Worm (Caenorhabditis elegans) whole organism, midembryonic: Measurements from ENCODE around the gene sna-2.

Source experiments
- T22C8.4 ChIP-seq: fragments of 200-800 bp; sonication (Bioruptor generic); IDR thresholded peaks from 2 replicates; pipeline ENCODE4 v1.3.6; 2022; ENCODE audit warnings: missing genetic modification characterization, missing compliant biosample characterization
- cog-1 ChIP-seq: sonication (generic microtip); optimal IDR thresholded peaks from 2 replicates; lab custom pipeline; 2016; ENCODE audit warnings: missing genetic modification characterization, missing compliant biosample characterization
- flt-1 ChIP-seq: fragments of 200-800 bp; sonication (Bioruptor generic); IDR thresholded peaks from 2 replicates; pipeline ENCODE4 v1.3.6; 2022; ENCODE audit warnings: missing genetic modification characterization, missing compliant biosample characterization
- klf-2 ChIP-seq: fragments of 200-800 bp; sonication (Bioruptor generic); conservative IDR thresholded peaks from 2 replicates; pipeline ENCODE4 v1.3.6; 2022; ENCODE audit warnings: missing genetic modification reagents, missing genetic modification characterization, missing compliant biosample characterization
- med-1 ChIP-seq: sonication (generic microtip); optimal IDR thresholded peaks from 2 replicates; lab custom pipeline; 2017; ENCODE audit warnings: missing genetic modification characterization, mild to moderate bottlenecking, missing compliant biosample characterization, antibody characterized with exemption, missing genetic modification reagents; ENCODE audit not compliant: insufficient read depth
- ref-1 ChIP-seq: fragments of 200-800 bp; sonication (Bioruptor generic); conservative IDR thresholded peaks from 2 replicates; pipeline ENCODE4 v1.3.6; 2022; ENCODE audit warnings: missing genetic modification reagents, missing genetic modification characterization, missing compliant biosample characterization
- ztf-23 ChIP-seq: fragments of 200-800 bp; sonication (Bioruptor generic); IDR thresholded peaks from 2 replicates; pipeline ENCODE4 v1.3.6; 2022; ENCODE audit warnings: missing genetic modification reagents, missing genetic modification characterization, missing compliant biosample characterization
- ztf-29 ChIP-seq: fragments of 200-800 bp; sonication (Bioruptor generic); IDR thresholded peaks from 2 replicates; pipeline ENCODE4 v1.3.6; 2022; ENCODE audit warnings: missing genetic modification reagents, missing genetic modification characterization, missing compliant biosample characterization

DNA sequence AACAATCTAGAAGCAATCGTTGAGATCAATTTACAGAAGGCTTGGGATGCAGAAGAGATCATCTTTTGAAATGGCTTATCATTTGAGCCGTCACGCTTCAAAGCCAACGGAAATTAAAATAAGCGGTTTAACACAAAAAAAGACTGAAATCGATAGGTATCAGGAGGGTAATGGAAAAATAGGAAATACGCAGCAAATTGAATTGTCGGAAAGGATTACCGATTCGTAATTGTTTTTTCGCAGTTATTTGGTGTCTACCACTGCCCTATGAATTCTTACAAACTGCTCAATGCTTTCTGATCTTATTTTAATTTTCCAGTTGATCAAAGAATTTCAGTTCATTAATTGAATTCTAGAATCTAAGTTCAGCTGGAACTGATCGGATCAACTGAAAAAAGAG is 34.1 kb upstream of the sna-2 start:
- no peak for TF ChIP-seq flt-1
- no peak for TF ChIP-seq klf-2
- no peak for TF ChIP-seq T22C8.4 (GFP tag; lab: Robert Waterston, UW)
- TF ChIP-seq ref-1, result no peak
- TF ChIP-seq med-1, result no peak
- no peak for TF ChIP-seq ztf-29 (GFP tag; lab: Robert Waterston, UW)
- no peak for TF ChIP-seq ztf-23 (GFP tag; lab: Robert Waterston, UW)
- TF ChIP-seq cog-1, result no peak
